Worm (Caenorhabditis elegans): Measurements from ENCODE around the gene cup-16.

cup-16 gene

DNA sequence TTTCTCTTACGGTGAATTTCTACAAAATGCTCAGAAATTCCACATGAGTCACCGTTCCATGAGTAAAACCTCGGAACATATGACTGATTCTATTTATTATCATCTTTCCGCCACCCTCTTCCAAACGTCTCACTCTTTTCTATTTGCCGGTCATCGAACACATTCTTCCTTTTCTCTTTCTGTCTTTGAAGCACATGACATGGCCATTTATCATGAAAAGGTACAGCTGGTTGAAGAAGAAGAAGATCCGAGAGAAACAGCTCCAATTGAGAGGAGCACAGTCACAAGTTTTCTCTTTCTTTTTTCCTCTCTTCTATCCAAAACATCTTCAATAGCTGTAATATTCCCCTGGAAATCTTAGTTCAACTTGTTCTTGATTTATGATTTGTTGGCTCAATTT, at the start of gene cup-16:
Gene cup-16 (plus strand): TSS at position 132 of the 400 bp plus-strand sequence.
- TF ChIP-seq W03F9.2 (tag; optimal IDR thresholded peaks at IDR 0.05) (no peak), dao-5 (tag; optimal IDR thresholded peaks at IDR 0.05) (no peak), him-1 (tag; optimal IDR thresholded peaks at IDR 0.05) (no peak)

- TF ChIP-seq dao-5 (tag; optimal IDR thresholded peaks at IDR 0.05) (no peak), him-1 (tag; optimal IDR thresholded peaks at IDR 0.05) (no peak), W03F9.2 (tag; optimal IDR thresholded peaks at IDR 0.05) (no peak)
Observed at ce11 chrII:8658835-8659234, 48.1 kb upstream of the cup-16 start, which contains the start of gene atg-10. Gene atg-10 (plus strand): TSS chrII:8659135.

- TF ChIP-seq him-1 (tag; optimal IDR thresholded peaks at IDR 0.05) (no peak), W03F9.2 (tag; optimal IDR thresholded peaks at IDR 0.05) (no peak), dao-5 (tag; optimal IDR thresholded peaks at IDR 0.05) (no peak)
Observed at ce11 chrII:8661539-8661938, 45.4 kb upstream of the cup-16 start, which contains the start of the genes piga-1 and eif-2Bepsilon. Gene piga-1 (minus strand): TSS chrII:8661712. Gene eif-2Bepsilon (plus strand): TSS chrII:8661869.

DNA sequence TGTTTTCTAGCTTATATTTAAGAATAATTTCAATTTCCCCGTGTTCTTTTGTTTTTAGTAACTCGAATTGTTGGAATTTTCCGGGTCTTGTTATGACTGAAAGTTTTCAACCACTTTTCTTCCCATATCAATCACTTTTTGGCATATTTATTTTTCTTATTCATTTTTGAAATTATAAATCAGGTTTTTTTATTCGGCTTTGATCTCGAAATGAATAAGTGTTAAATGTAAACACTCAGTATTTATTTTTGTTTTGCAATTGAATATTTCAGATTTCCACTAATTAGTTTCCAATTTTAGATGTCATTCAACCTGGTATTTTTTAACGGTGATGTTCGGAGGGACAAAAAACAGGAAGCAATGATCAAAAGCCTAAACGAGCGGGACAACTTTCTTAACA, 42.4 kb upstream of the cup-16 start, which contains the start of gene etc-1:
Gene etc-1 (plus strand): TSS at position 301 of the 400 bp plus-strand sequence.
- TF ChIP-seq dao-5 (tag; optimal IDR thresholded peaks at IDR 0.05): no peak
- no peak for TF ChIP-seq W03F9.2 (tag; optimal IDR thresholded peaks at IDR 0.05)
- no peak for TF ChIP-seq him-1 (tag; optimal IDR thresholded peaks at IDR 0.05)

DNA sequence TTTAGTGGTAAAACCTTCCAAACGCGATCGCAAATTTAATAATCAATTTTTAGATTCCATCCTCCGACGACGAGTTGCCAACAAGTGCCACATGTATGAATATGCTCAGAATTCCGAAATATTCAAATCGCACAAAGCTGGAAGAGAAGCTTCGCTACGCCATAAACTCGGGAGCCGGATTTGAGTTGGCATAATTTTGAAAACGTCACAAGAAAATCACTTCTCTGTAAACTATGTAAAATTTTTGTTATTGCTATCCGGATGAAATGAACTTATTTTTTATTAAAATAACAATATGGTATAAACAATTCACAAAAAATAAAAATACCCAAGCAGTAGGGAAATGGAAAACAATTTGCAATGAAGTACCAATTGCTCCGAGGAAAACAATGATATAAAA, 38.1 kb upstream of the cup-16 start:
- TF ChIP-seq him-1 (tag; optimal IDR thresholded peaks at IDR 0.05): no peak
- no peak for TF ChIP-seq W03F9.2 (tag; optimal IDR thresholded peaks at IDR 0.05)
- no peak for TF ChIP-seq dao-5 (tag; optimal IDR thresholded peaks at IDR 0.05)

DNA sequence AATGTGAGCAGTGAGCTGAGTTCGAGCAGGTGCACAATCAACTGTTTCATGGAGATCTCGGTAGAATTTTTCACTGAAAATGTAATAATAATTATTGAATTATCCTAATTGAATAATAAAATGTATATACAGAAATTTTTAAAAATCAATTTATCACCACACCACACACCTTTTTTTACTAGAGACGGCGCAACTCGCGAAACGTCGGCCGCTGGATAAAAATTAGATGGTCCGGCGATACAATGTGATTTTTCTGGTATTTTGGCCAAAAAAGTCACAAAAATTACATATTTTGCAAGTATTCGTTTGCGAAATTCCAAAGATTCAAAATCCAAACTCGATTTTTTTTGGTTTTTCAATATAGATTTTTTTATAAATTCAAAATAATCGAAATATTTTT, 36.1 kb upstream of the cup-16 start:
- TF ChIP-seq W03F9.2 (tag; optimal IDR thresholded peaks at IDR 0.05): no peak
- no peak for TF ChIP-seq him-1 (tag; optimal IDR thresholded peaks at IDR 0.05)
- no peak for TF ChIP-seq dao-5 (tag; optimal IDR thresholded peaks at IDR 0.05)

DNA sequence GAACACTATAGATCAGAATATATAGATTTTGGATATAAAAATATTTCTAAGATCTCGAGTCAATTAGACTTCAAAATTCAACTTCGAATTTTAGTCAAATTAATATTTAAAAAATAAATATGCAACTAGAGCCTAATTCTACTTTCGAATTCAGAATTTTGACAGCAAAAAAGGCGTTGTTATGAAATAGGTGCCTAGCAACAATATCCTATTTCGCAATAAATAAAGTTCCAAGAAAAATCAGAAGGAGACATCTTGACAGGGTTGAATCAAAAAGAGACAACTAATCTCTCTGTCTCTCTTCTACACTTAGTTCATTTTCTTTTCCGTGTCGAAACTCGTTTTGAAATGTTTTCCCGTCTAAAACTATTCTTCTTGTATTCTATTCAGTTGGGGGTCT, 31.6 kb upstream of the cup-16 start:
- TF ChIP-seq W03F9.2 (tag; optimal IDR thresholded peaks at IDR 0.05) (no peak), dao-5 (tag; optimal IDR thresholded peaks at IDR 0.05) (no peak), him-1 (tag; optimal IDR thresholded peaks at IDR 0.05) (no peak)

ce11 chrII:8679799-8680198, 27.2 kb upstream of the cup-16 start:
- TF ChIP-seq him-1 (tag; optimal IDR thresholded peaks at IDR 0.05) (no peak), dao-5 (tag; optimal IDR thresholded peaks at IDR 0.05) (no peak), W03F9.2 (tag; optimal IDR thresholded peaks at IDR 0.05) (no peak)

DNA sequence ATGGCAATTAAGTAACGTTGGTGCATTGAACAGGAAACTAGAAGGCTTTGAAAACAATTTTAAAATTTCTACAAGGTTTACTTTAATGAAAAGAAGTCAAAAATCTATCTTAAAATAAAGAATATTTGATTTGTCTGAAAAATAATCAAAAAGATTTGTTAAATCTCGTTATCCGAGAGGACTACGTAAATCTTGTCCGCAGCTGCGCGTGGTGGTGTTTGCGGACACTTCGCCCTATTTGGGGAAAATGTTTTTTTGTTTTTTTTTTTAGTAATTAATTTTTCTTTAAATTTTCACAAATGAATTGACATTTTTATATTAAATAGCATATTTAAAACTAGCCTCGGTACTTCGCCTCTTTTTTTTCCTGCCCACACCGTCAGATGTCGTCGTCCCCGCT, 23.0 kb upstream of the cup-16 start:
- TF ChIP-seq dao-5 (tag; optimal IDR thresholded peaks at IDR 0.05): no peak
- peak; percentile 2 for TF ChIP-seq him-1 (tag; optimal IDR thresholded peaks at IDR 0.05)
- TF ChIP-seq W03F9.2 (tag; optimal IDR thresholded peaks at IDR 0.05): peak; percentile 72

DNA sequence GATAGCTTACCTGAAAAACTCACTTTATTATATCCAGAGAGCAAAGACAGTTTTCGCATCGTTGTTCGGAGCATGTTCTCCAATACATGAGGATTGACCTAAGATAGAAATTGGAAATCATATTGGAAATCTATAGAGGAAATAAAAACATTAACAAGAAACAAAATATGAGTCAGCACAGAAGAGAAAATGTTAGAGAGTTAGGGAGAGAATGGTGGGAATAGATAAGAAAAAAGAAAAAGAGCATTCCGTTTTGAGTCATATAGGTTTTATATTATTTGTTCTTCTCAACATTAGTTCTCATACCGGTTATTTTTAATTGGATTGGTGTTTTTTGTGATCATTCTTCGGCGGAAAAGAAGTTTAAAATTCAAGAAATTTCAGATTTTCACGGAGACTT, 22.1 kb upstream of the cup-16 start, which contains the start of gene hgap-2:
Gene hgap-2 (minus strand): TSS at position 101 of the 400 bp plus-strand sequence.
- TF ChIP-seq W03F9.2 (tag; optimal IDR thresholded peaks at IDR 0.05): no peak
- TF ChIP-seq him-1 (tag; optimal IDR thresholded peaks at IDR 0.05): no peak
- no peak for TF ChIP-seq dao-5 (tag; optimal IDR thresholded peaks at IDR 0.05)

- TF ChIP-seq him-1 (tag; optimal IDR thresholded peaks at IDR 0.05): no peak
- no peak for TF ChIP-seq dao-5 (tag; optimal IDR thresholded peaks at IDR 0.05)
- no peak for TF ChIP-seq W03F9.2 (tag; optimal IDR thresholded peaks at IDR 0.05)
Observed at ce11 chrII:8685623-8686022, 21.3 kb upstream of the cup-16 start, which contains the start of gene C34C6.9. Gene C34C6.9 (plus strand): TSS chrII:8685923.

DNA sequence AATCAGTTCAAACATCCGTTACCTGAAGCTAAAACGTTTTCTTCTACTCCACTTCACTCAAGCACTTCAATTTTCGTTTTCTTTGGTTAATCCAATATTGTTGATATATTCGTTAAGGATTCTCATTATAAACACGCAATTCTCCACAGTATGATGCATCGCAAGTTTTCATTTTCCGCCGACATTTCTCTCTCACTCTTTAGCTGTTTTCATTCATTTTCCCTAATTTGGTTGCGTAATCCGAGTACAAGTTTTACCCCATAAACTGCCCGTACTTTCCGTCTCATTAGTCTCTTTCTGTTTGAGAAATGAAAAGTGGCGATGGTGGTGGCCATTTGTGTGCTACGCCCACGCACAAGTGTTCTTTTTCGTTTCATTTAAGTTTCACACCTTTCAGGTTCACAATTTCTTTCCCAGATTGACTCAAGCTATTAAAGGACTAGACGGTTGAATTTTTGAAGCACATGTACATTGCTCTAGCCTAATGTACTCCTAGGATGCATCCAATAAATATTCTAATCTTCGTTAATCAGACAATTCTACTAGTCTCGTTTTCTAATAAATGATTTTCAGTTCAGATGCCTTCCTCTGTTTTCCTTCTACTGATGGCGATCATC, 15.5 kb upstream of the cup-16 start, which contains the start of gene C34C6.3:
Gene C34C6.3 (plus strand): TSS at position 567 of the 617 bp plus-strand sequence.
- no peak for TF ChIP-seq him-1 (tag; optimal IDR thresholded peaks at IDR 0.05)
- TF ChIP-seq dao-5 (tag; optimal IDR thresholded peaks at IDR 0.05): no peak
- no peak for TF ChIP-seq W03F9.2 (tag; optimal IDR thresholded peaks at IDR 0.05)

- no peak for TF ChIP-seq him-1 (tag; optimal IDR thresholded peaks at IDR 0.05)
Observed at ce11 chrII:8695783-8696182, 11.2 kb upstream of the cup-16 start, which contains the start of gene C34C6.10. Gene C34C6.10 (minus strand): TSS chrII:8695883.

DNA sequence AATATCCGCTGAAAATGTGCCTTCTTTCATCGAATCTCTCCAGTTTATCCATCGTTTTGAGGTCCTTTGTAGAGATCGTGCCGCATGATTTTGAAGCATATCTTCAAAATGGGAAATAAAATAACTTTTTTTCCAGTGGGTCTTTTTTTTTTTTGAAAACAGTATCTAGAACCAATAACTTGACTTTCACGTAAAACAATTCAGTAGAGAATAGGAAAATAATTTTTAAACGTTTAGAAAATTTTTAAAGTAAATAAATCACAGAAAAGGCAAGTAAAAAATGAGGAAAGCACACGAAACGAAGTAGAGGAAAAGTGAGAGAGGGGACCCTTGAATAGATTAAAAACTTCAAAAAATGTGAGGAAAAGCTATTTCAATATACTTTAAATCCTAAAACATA, 8.1 kb upstream of the cup-16 start, which contains the start of gene chdh-1:
Gene chdh-1 (minus strand): TSS at position 101 of the 400 bp plus-strand sequence.
- TF ChIP-seq dao-5 (tag; optimal IDR thresholded peaks at IDR 0.05) (no peak), W03F9.2 (tag; optimal IDR thresholded peaks at IDR 0.05) (no peak), him-1 (tag; optimal IDR thresholded peaks at IDR 0.05) (no peak)

DNA sequence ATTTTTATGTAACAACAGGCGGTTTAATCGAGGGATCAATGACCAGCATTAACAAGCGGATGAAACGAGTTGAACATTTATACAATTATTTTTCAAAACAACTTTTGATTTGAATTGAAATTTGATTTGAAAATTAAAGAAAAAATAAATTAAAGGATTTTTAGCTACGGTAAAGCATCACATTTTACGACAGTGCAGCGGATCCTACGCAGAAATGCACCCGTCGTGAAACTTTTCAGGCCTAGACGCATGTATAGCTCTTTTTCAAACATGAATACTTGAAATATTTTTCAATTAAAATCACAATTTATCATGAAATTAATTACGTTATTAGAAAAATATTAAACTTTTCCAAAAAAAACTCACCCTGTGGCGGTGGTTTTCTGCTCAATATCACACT, 5.9 kb upstream of the cup-16 start:
- TF ChIP-seq W03F9.2 (tag; optimal IDR thresholded peaks at IDR 0.05): no peak
- TF ChIP-seq him-1 (tag; optimal IDR thresholded peaks at IDR 0.05): no peak
- TF ChIP-seq dao-5 (tag; optimal IDR thresholded peaks at IDR 0.05): no peak
